Fruit fly (Drosophila melanogaster): ENCODE data around the gene CG32485.

The CG32485 gene

dm6 chr3L:3060054-3060979 lies 10.2 kb downstream of the CG32485 start (continued):
- TF ChIP-seq zen2 (GFP tag; IDR thresholded peaks at IDR 0.05; ENCODE audit: partially characterized antibody), result no peak
- peak; percentile 96 for TF ChIP-seq CrebB (tag; optimal IDR thresholded peaks at IDR 0.05)
- TF ChIP-seq zfh1 (GFP tag; IDR thresholded peaks at IDR 0.05), result peak; percentile 99
- peak; percentile 98 for TF ChIP-seq CG4617 (GFP tag; optimal IDR thresholded peaks at IDR 0.05; ENCODE audit: borderline replicate concordance)
- peak; percentile 99 for TF ChIP-seq CG5953 (GFP tag; IDR thresholded peaks at IDR 0.05)
- TF ChIP-seq chinmo (GFP tag; IDR thresholded peaks at IDR 0.05; ENCODE audit: partially characterized antibody), result peak; percentile 98; the same call in 3 of the 4 replicates
- TF ChIP-seq CG15514 (GFP tag; optimal IDR thresholded peaks at IDR 0.05), result peak; percentile 95
- peak; percentile 99 for TF ChIP-seq CG2120 (GFP tag; optimal IDR thresholded peaks at IDR 0.05)
- no peak for TF ChIP-seq hkb (optimal IDR thresholded peaks at IDR 0.05)
- peak; percentile 99 for TF ChIP-seq hkb (GFP tag; IDR thresholded peaks at IDR 0.05)
- peak; percentile 97 for TF ChIP-seq CG18262 (tag; optimal IDR thresholded peaks at IDR 0.05)
- peak; percentile 99 for TF ChIP-seq CG12659 (GFP tag; optimal IDR thresholded peaks at IDR 0.05)
- TF ChIP-seq CG12299 (tag; optimal IDR thresholded peaks at IDR 0.05), result peak; percentile 93
- peak; percentile 95 for TF ChIP-seq CG10274 (GFP tag; optimal IDR thresholded peaks at IDR 0.05)
- TF ChIP-seq CG4820 (GFP tag; optimal IDR thresholded peaks at IDR 0.05), result peak; percentile 97
- TF ChIP-seq odd (GFP tag; optimal IDR thresholded peaks at IDR 0.05), result peak; percentile 94
- TF ChIP-seq seq (GFP tag; IDR thresholded peaks at IDR 0.05), result peak; percentile 99
- TF ChIP-seq CG15479 (GFP tag; optimal IDR thresholded peaks at IDR 0.05), result peak; percentile 6
- peak in 1 of 2 experiments; percentile 88 for TF ChIP-seq Hr78 (GFP tag; optimal IDR thresholded peaks at IDR 0.05)
- peak; percentile 35 for TF ChIP-seq pzg (GFP tag; optimal IDR thresholded peaks at IDR 0.05)
- peak; percentile 99 for TF ChIP-seq ap (GFP tag; IDR thresholded peaks at IDR 0.05)
- TF ChIP-seq CG10209 (GFP tag; optimal IDR thresholded peaks at IDR 0.05), result peak; percentile 99
- TF ChIP-seq fd102C (GFP tag; optimal IDR thresholded peaks at IDR 0.05), result peak; percentile 83
- TF ChIP-seq D (optimal IDR thresholded peaks at IDR 0.05), result peak; percentile 1
- peak; percentile 97 for TF ChIP-seq D (GFP tag; optimal IDR thresholded peaks at IDR 0.05)
- peak; percentile 93 for TF ChIP-seq Bdp1 (GFP tag; optimal IDR thresholded peaks at IDR 0.05)

dm6 chr3L:3061069-3061468 lies 10.9 kb downstream of the CG32485 start:
- TF ChIP-seq CG10321 (GFP tag; IDR thresholded peaks at IDR 0.05), result peak; percentile 54; the same call in 1 of the 2 replicates

- TF ChIP-seq CG12219 (GFP tag; optimal IDR thresholded peaks at IDR 0.05) (no peak), CG11456 (GFP tag; IDR thresholded peaks at IDR 0.05) (no peak), MTF-1 (GFP tag; optimal IDR thresholded peaks at IDR 0.05; ENCODE audit: borderline replicate concordance) (no peak), CG7556 (GFP tag; optimal IDR thresholded peaks at IDR 0.05) (no peak), bigmax (GFP tag; optimal IDR thresholded peaks at IDR 0.05) (no peak), ewg (GFP tag; optimal IDR thresholded peaks at IDR 0.05) (peak; percentile 57), CG16779 (GFP tag; IDR thresholded peaks at IDR 0.05) (no peak), Hmr (GFP tag; optimal IDR thresholded peaks at IDR 0.05) (no peak), chinmo (GFP tag; IDR thresholded peaks at IDR 0.05; ENCODE audit: partially characterized antibody) (peak; percentile 95; the same call in 3 of the 4 replicates), Side (GFP tag; optimal IDR thresholded peaks at IDR 0.05) (no peak), ftz-f1 (GFP tag; optimal IDR thresholded peaks at IDR 0.05) (peak; percentile 83), wor (GFP tag; IDR thresholded peaks at IDR 0.05) (no peak), gro (GFP tag; optimal IDR thresholded peaks at IDR 0.05) (no peak), CG14441 (GFP tag; IDR thresholded peaks at IDR 0.05) (no peak), CG1233 (GFP tag; optimal IDR thresholded peaks at IDR 0.05) (no peak), Dip3 (GFP tag; optimal IDR thresholded peaks at IDR 0.05) (no peak), CG32767 (GFP tag; IDR thresholded peaks at IDR 0.05) (peak; percentile 27; the same call in 1 of the 2 replicates), Dad (GFP tag; optimal IDR thresholded peaks at IDR 0.05) (no peak), pros (GFP tag; optimal IDR thresholded peaks at IDR 0.05) (peak; percentile 88), CG13424 (tag; optimal IDR thresholded peaks at IDR 0.05) (no peak), cg (GFP tag; optimal IDR thresholded peaks at IDR 0.05) (peak; percentile 49), CG2120 (GFP tag; optimal IDR thresholded peaks at IDR 0.05) (no peak)
Measured at dm6 chr3L:3069774-3070173, 19.7 kb downstream of the CG32485 start.

All from whole organism, embryonic.